Fruit fly (Drosophila melanogaster) whole organism, embryonic: ENCODE data around the gene Polr2G.

Source experiments
- Antp ChIP-seq: fragments of 200-800 bp; sonication (Bioruptor generic); optimal IDR thresholded peaks from 3 replicates; lab custom pipeline; 2016; ENCODE audit warnings: missing biosample characterization, missing genetic modification characterization
- Awh ChIP-seq: fragments of 200-800 bp; sonication (Bioruptor generic); IDR thresholded peaks from 2 replicates; pipeline ENCODE4, ENCODE4 v1.3.6; 2022; ENCODE audit warnings: missing biosample characterization, missing genetic modification characterization
- CG10462 ChIP-seq: fragments of 200-800 bp; sonication (Bioruptor generic); optimal IDR thresholded peaks from 2 replicates; lab custom pipeline; 2016; ENCODE audit warnings: missing biosample characterization, missing genetic modification characterization
- CG12071 ChIP-seq: fragments of 200-800 bp; sonication (Bioruptor generic); optimal IDR thresholded peaks from 3 replicates; lab custom pipeline; 2018; ENCODE audit warnings: missing biosample characterization, mild to moderate bottlenecking, missing genetic modification characterization
- CG12155 ChIP-seq: fragments of 200-800 bp; sonication (Bioruptor generic); optimal IDR thresholded peaks from 3 replicates; lab custom pipeline; 2016; ENCODE audit warnings: missing biosample characterization, missing genetic modification characterization
- CG13287 ChIP-seq: fragments of 200-800 bp; sonication (Bioruptor generic); IDR thresholded peaks from 2 replicates; pipeline ENCODE4 v1.3.6; 2022; ENCODE audit warnings: missing biosample characterization, missing genetic modification characterization; ENCODE audit not compliant: partially characterized antibody
- CG14014 ChIP-seq: fragments of 200-800 bp; sonication (Bioruptor generic); IDR thresholded peaks from 2 replicates; pipeline ENCODE4 v1.3.6; 2022; ENCODE audit warnings: missing biosample characterization, missing genetic modification characterization
- CG14710 ChIP-seq: fragments of 200-800 bp; sonication (Bioruptor generic); optimal IDR thresholded peaks from 3 replicates; lab custom pipeline; 2019; ENCODE audit warnings: missing biosample characterization, mild to moderate bottlenecking, missing genetic modification characterization, moderate library complexity
- CG15696 ChIP-seq: fragments of 200-800 bp; sonication (Bioruptor generic); optimal IDR thresholded peaks from 2 replicates; lab custom pipeline; 2019; ENCODE audit warnings: missing biosample characterization, mild to moderate bottlenecking, missing genetic modification characterization, moderate library complexity
- CG16815 ChIP-seq: fragments of 200-800 bp; sonication (Bioruptor generic); optimal IDR thresholded peaks from 3 replicates; lab custom pipeline; 2017; ENCODE audit warnings: missing biosample characterization, mild to moderate bottlenecking, missing genetic modification characterization
- CG17829 ChIP-seq: fragments of 200-800 bp; optimal IDR thresholded peaks from 2 replicates; lab custom pipeline; 2019; ENCODE audit warnings: missing biosample characterization, mild to moderate bottlenecking, missing genetic modification characterization, moderate library complexity
- CG17912 ChIP-seq: fragments of 200-800 bp; sonication (Bioruptor generic); optimal IDR thresholded peaks from 2 replicates; lab custom pipeline; 2018; ENCODE audit warnings: missing biosample characterization, mild to moderate bottlenecking, missing genetic modification characterization
- CG1832 ChIP-seq: fragments of 200-800 bp; sonication (Bioruptor generic); optimal IDR thresholded peaks from 2 replicates; lab custom pipeline; 2017; ENCODE audit warnings: missing biosample characterization, mild to moderate bottlenecking, missing genetic modification characterization, inconsistent platforms
- CG2120 ChIP-seq: fragments of 200-800 bp; sonication (Bioruptor generic); optimal IDR thresholded peaks from 3 replicates; lab custom pipeline; 2016; ENCODE audit warnings: missing biosample characterization, missing genetic modification characterization
- CG2712 ChIP-seq: fragments of 200-800 bp; optimal IDR thresholded peaks from 3 replicates; lab custom pipeline; 2019; ENCODE audit warnings: missing biosample characterization, mild to moderate bottlenecking, missing genetic modification characterization, moderate library complexity
- CG2889 ChIP-seq: fragments of 200-800 bp; sonication (Bioruptor generic); IDR thresholded peaks from 3 replicates; pipeline ENCODE4 v1.3.6; 2022; ENCODE audit warnings: missing biosample characterization, missing genetic modification characterization
- CG30020 ChIP-seq: fragments of 200-800 bp; optimal IDR thresholded peaks from 2 replicates; lab custom pipeline; 2019; ENCODE audit warnings: missing biosample characterization, mild to moderate bottlenecking, missing genetic modification characterization, moderate library complexity
- CG30403 ChIP-seq: fragments of 200-800 bp; sonication (Bioruptor generic); optimal IDR thresholded peaks from 3 replicates; lab custom pipeline; 2016; ENCODE audit warnings: missing biosample characterization, missing genetic modification characterization
- CG31224 ChIP-seq: fragments of 200-800 bp; sonication (Bioruptor generic); IDR thresholded peaks from 2 replicates; pipeline ENCODE4 v1.3.6; 2022; ENCODE audit warnings: missing biosample characterization, missing genetic modification characterization
- CG31365 ChIP-seq: fragments of 200-800 bp; sonication (Bioruptor generic); optimal IDR thresholded peaks from 2 replicates; lab custom pipeline; 2018; ENCODE audit warnings: missing biosample characterization, mild to moderate bottlenecking, missing genetic modification characterization
- CG34224 ChIP-seq: fragments of 200-800 bp; sonication (Bioruptor generic); IDR thresholded peaks from 3 replicates; pipeline ENCODE4 v1.3.6; 2022; ENCODE audit warnings: missing biosample characterization, missing genetic modification characterization; ENCODE audit not compliant: partially characterized antibody
- CG3838 ChIP-seq: fragments of 200-800 bp; sonication (Bioruptor generic); optimal IDR thresholded peaks from 3 replicates; lab custom pipeline; 2016; ENCODE audit warnings: missing biosample characterization, missing genetic modification characterization
- CG4360 ChIP-seq: fragments of 200-800 bp; sonication (Bioruptor generic); IDR thresholded peaks from 2 replicates; pipeline ENCODE4 v1.3.6; 2022; ENCODE audit warnings: missing biosample characterization, missing genetic modification characterization
- CG6791 ChIP-seq: fragments of 200-800 bp; sonication (Bioruptor generic); IDR thresholded peaks from 3 replicates; pipeline ENCODE4 v1.3.6; 2022; ENCODE audit warnings: missing biosample characterization, missing genetic modification characterization; ENCODE audit not compliant: partially characterized antibody
- CG8765 ChIP-seq: fragments of 200-800 bp; sonication (Bioruptor generic); IDR thresholded peaks from 2 replicates; pipeline ENCODE4 v1.3.6; 2022; ENCODE audit warnings: missing biosample characterization, missing genetic modification characterization
- CG9876 ChIP-seq: fragments of 200-800 bp; sonication (Bioruptor generic); optimal IDR thresholded peaks from 2 replicates; lab custom pipeline; 2016; ENCODE audit warnings: missing biosample characterization, missing genetic modification characterization
- CG9932 ChIP-seq: fragments of 200-800 bp; sonication (Bioruptor generic); IDR thresholded peaks from 2 replicates; pipeline ENCODE4 v1.3.6; 2022; ENCODE audit warnings: missing biosample characterization, missing genetic modification characterization
- Dip2 ChIP-seq: fragments of 200-800 bp; sonication (Bioruptor generic); IDR thresholded peaks from 2 replicates; pipeline ENCODE4 v1.3.6; 2022; ENCODE audit warnings: missing biosample characterization, missing genetic modification characterization
- Dll ChIP-seq: fragments of 200-800 bp; sonication (Bioruptor generic); IDR thresholded peaks from 4 replicates; pipeline ENCODE4 v1.3.6; 2022; ENCODE audit warnings: missing biosample characterization, missing genetic modification characterization; ENCODE audit not compliant: partially characterized antibody
- H2.0 ChIP-seq: fragments of 200-800 bp; sonication (Bioruptor generic); IDR thresholded peaks from 2 replicates; pipeline ENCODE4 v1.3.6; 2022; ENCODE audit warnings: missing biosample characterization, missing genetic modification characterization
- Hand ChIP-seq: fragments of 200-800 bp; sonication (Bioruptor generic); optimal IDR thresholded peaks from 2 replicates; lab custom pipeline; 2017; ENCODE audit warnings: mild to moderate bottlenecking, missing biosample characterization, missing genetic modification reagents, missing genetic modification characterization
- Lpt ChIP-seq: fragments of >200 bp; optimal IDR thresholded peaks from 2 replicates; lab custom pipeline; 2018; ENCODE audit warnings: missing biosample characterization, missing genetic modification characterization
- MESR4 ChIP-seq: fragments of 200-800 bp; sonication (Bioruptor generic); optimal IDR thresholded peaks from 2 replicates; lab custom pipeline; 2018; ENCODE audit warnings: missing biosample characterization, mild to moderate bottlenecking, missing genetic modification characterization, moderate library complexity
- Oaz ChIP-seq: fragments of 200-800 bp; sonication (Bioruptor generic); IDR thresholded peaks from 2 replicates; pipeline ENCODE4 v1.3.6; 2022; ENCODE audit warnings: missing biosample characterization, missing genetic modification characterization
- Tbp ChIP-seq: fragments of >200 bp; optimal IDR thresholded peaks from 2 replicates; lab custom pipeline; 2018; ENCODE audit warnings: missing biosample characterization, missing genetic modification characterization
- Xbp1 ChIP-seq: fragments of 200-800 bp; sonication (Bioruptor generic); optimal IDR thresholded peaks from 3 replicates; lab custom pipeline; 2016; ENCODE audit warnings: missing biosample characterization, mild to moderate bottlenecking, missing genetic modification characterization
- ab ChIP-seq: fragments of 200-800 bp; sonication (Bioruptor generic); optimal IDR thresholded peaks from 2 replicates; lab custom pipeline; 2016; ENCODE audit warnings: missing biosample characterization, missing genetic modification characterization
- bigmax ChIP-seq: fragments of 200-800 bp; sonication (Bioruptor generic); optimal IDR thresholded peaks from 2 replicates; lab custom pipeline; 2018; ENCODE audit warnings: missing biosample characterization, mild to moderate bottlenecking, missing genetic modification characterization
- bsh ChIP-seq, 2 experiments: fragments of 200-800 bp; sonication (Bioruptor generic); optimal IDR thresholded peaks; 2 replicates each; lab custom pipeline; 2017 to 2018; ENCODE audit warnings: mild to moderate bottlenecking in 2 of 2, missing biosample characterization in 2 of 2, missing genetic modification characterization in 2 of 2, moderate library complexity in 1 of 2
- corto ChIP-seq: fragments of 200-800 bp; sonication (Bioruptor generic); optimal IDR thresholded peaks from 2 replicates; lab custom pipeline; 2016; ENCODE audit warnings: missing biosample characterization, mild to moderate bottlenecking, missing genetic modification characterization, moderate library complexity
- dpn ChIP-seq, 2 experiments: fragments of 200-800 bp; sonication (Bioruptor generic); optimal IDR thresholded peaks; 3 replicates each; lab custom pipeline; 2016; ENCODE audit warnings: missing biosample characterization in 2 of 2, missing genetic modification characterization in 2 of 2
- hbn ChIP-seq: fragments of 200-800 bp; sonication (Bioruptor generic); IDR thresholded peaks from 2 replicates; pipeline ENCODE4 v1.3.6; 2022; ENCODE audit warnings: missing biosample characterization, missing genetic modification characterization; ENCODE audit not compliant: partially characterized antibody
- hth ChIP-seq: fragments of >200 bp; optimal IDR thresholded peaks from 2 replicates; lab custom pipeline; 2017; ENCODE audit warnings: inconsistent platforms
- insv ChIP-seq, 2 experiments: fragments of 200-800 bp; sonication (Bioruptor generic); optimal IDR thresholded peaks; 3 replicates each; lab custom pipeline; 2016 to 2018; ENCODE audit warnings: missing biosample characterization in 2 of 2, missing genetic modification characterization in 2 of 2
- knrl ChIP-seq: fragments of 200-800 bp; sonication (Bioruptor generic); IDR thresholded peaks from 3 replicates; pipeline ENCODE4 v1.3.6; 2022; ENCODE audit warnings: missing biosample characterization, missing genetic modification characterization; ENCODE audit not compliant: partially characterized antibody
- mam ChIP-seq: fragments of 200-800 bp; sonication (Bioruptor generic); optimal IDR thresholded peaks from 3 replicates; lab custom pipeline; 2016; ENCODE audit warnings: missing biosample characterization, missing genetic modification characterization
- nerfin-2 ChIP-seq: fragments of 200-800 bp; sonication (Bioruptor generic); IDR thresholded peaks from 2 replicates; pipeline ENCODE4 v1.3.6; 2022; ENCODE audit warnings: missing biosample characterization, missing genetic modification characterization; ENCODE audit not compliant: partially characterized antibody
- twi ChIP-seq: fragments of 200-800 bp; optimal IDR thresholded peaks from 2 replicates; lab custom pipeline; 2019; ENCODE audit warnings: missing biosample characterization, mild to moderate bottlenecking, missing genetic modification characterization, moderate library complexity
- vfl ChIP-seq: fragments of 200-800 bp; sonication (Bioruptor generic); optimal IDR thresholded peaks from 2 replicates; lab custom pipeline; 2016; ENCODE audit warnings: missing biosample characterization, missing genetic modification characterization
- zen2 ChIP-seq: fragments of 200-800 bp; sonication (Bioruptor generic); IDR thresholded peaks from 3 replicates; pipeline ENCODE4 v1.3.6; 2022; ENCODE audit warnings: missing biosample characterization, missing genetic modification characterization; ENCODE audit not compliant: partially characterized antibody

Gene Polr2G

DNA sequence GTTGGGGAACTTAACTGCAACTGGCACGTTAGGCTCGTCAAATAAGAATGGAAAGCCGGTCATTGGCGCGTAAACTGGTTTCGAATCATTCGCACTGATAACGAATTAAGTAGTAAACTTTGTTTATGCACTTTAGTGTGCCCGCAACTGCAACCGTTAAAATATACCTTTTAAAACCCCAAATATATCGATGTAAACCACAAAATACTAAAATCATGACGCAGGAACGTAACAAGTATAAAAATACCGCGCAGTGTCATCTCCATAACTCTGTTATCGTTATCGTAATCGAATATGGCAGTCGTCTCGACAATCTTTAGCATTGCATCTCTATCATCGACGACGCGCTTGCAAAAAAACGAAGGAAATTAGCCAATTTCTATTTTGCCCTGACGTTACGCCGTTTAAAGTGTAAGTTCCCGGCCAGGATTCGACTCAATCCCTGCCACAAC lies 2.3 kb upstream of the Polr2G start, which contains the start of the genes CG31344 and Caf1-55 (continued):
- TF ChIP-seq Dip2 (GFP tag; lab: Robert Waterston, UW) (no peak), MESR4 (GFP tag; lab: Kevin White, UChicago) (peak; percentile 65), corto (no peak), bsh (GFP tag; optimal IDR thresholded peaks at IDR 0.05; lab: Kevin White, UChicago) (no peak), CG9932 (GFP tag; lab: Robert Waterston, UW) (peak; percentile 34; the same call in 1 of the 2 replicates), CG1832 (GFP tag; lab: Kevin White, UChicago) (no peak), CG14014 (no peak), Antp (GFP tag; lab: Kevin White, UChicago) (no peak), CG13287 (peak; percentile 92), twi (tag; lab: Kevin White, UChicago) (no peak), zen2 (peak; percentile 76), H2.0 (GFP tag; lab: Robert Waterston, UW) (no peak), CG17829 (peak; percentile 34), CG14710 (peak; percentile 51), CG8765 (GFP tag; lab: Robert Waterston, UW) (no peak), vfl (GFP tag; lab: Kevin White, UChicago) (no peak), CG17912 (no peak), nerfin-2 (GFP tag; lab: Robert Waterston, UW) (peak; percentile 83), Hand (GFP tag; lab: Kevin White, UChicago) (no peak), Tbp (GFP tag; lab: Kevin White, UChicago) (no peak), CG30020 (peak; percentile 56), hth (lab: Kevin White, UChicago) (no peak), mam (GFP tag; lab: Kevin White, UChicago) (no peak), ab (no peak), CG31365 (tag; lab: Kevin White, UChicago) (no peak), Lpt (no peak), CG2889 (no peak), CG9876 (GFP tag; lab: Kevin White, UChicago) (no peak), dpn (GFP tag; optimal IDR thresholded peaks at IDR 0.05; lab: Kevin White, UChicago) (peak in 1 of 2 experiments; percentile 32), bigmax (no peak), Dll (GFP tag; lab: Robert Waterston, UW) (peak; percentile 86), CG12155 (GFP tag; lab: Kevin White, UChicago) (peak; percentile 12), CG12071 (GFP tag; lab: Kevin White, UChicago) (no peak), CG3838 (GFP tag; lab: Kevin White, UChicago) (no peak), CG4360 (no peak), CG10462 (no peak), CG2120 (GFP tag; lab: Kevin White, UChicago) (peak; percentile 55), CG31224 (GFP tag; lab: Robert Waterston, UW) (no peak), hbn (GFP tag; lab: Robert Waterston, UW) (peak; percentile 79), CG2712 (tag; lab: Kevin White, UChicago) (peak; percentile 42), insv (GFP tag; optimal IDR thresholded peaks at IDR 0.05; lab: Kevin White, UChicago) (peak in 1 of 2 experiments; percentile 18), Xbp1 (GFP tag; lab: Kevin White, UChicago) (peak; percentile 28), CG34224 (peak; percentile 78), Awh (no peak), CG6791 (GFP tag; lab: Robert Waterston, UW) (peak; percentile 88), Oaz (GFP tag; lab: Robert Waterston, UW) (no peak), knrl (peak; percentile 79), CG16815 (GFP tag; lab: Kevin White, UChicago) (no peak), CG15696 (tag; lab: Kevin White, UChicago) (no peak), CG30403 (GFP tag; lab: Kevin White, UChicago) (peak; percentile 18)
